Worm (Caenorhabditis elegans): ENCODE measurements around the gene rad-50.

DNA sequence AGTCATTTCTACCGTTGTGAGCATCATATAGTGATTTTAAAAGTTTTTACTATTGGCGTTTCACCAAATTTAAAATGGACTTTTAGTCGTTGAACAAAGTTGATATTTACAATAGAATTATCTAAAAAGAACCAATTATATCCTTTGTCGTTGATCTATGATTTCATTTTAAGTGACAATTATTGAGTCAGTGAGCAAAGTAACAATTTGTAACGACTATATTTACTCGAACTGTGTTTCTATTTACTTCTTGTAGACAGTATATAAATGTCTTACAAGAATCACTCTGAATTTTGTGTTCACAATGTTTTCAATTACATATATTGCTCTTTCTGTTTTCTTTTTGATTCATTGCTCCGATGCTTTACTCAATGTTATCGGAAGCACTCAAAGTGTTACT is 4.3 kb upstream of the rad-50 start, which contains the start of gene ttr-22:
- TF ChIP-seq pes-1 (GFP tag; IDR thresholded peaks at IDR 0.05), result no peak
- no peak for TF ChIP-seq aly-1 (tag; optimal IDR thresholded peaks at IDR 0.05)
- no peak for TF ChIP-seq ama-1 (optimal IDR thresholded peaks at IDR 0.05)
- no peak for TF ChIP-seq F13C5.2 (tag; optimal IDR thresholded peaks at IDR 0.05)
- no peak for TF ChIP-seq tbx-11 (GFP tag; IDR thresholded peaks at IDR 0.05)
- no peak for TF ChIP-seq sea-1 (GFP tag; conservative IDR thresholded peaks at IDR 0.05)
- no peak for TF ChIP-seq ceh-36 (tag; optimal IDR thresholded peaks at IDR 0.05)
- TF ChIP-seq ets-7 (tag; optimal IDR thresholded peaks at IDR 0.05), result no peak
- no peak for TF ChIP-seq scrt-1 (GFP tag; IDR thresholded peaks at IDR 0.05)
- no peak for TF ChIP-seq ceh-13 (GFP tag; optimal IDR thresholded peaks at IDR 0.05)
- TF ChIP-seq B0310.2 (tag; optimal IDR thresholded peaks at IDR 0.05), result no peak
- TF ChIP-seq hmg-4 (GFP tag; optimal IDR thresholded peaks at IDR 0.05), result no peak
- TF ChIP-seq hnd-1 (tag; optimal IDR thresholded peaks at IDR 0.05), result no peak

Data from whole organism, early embryonic.